Worm (Caenorhabditis elegans) whole organism, young adult: ENCODE measurements around the gene map-1.

Experiments used
- B0261.1 ChIP-seq: sonication (generic microtip); optimal IDR thresholded peaks from 2 replicates; lab custom pipeline; 2016; ENCODE audit warnings: mild to moderate bottlenecking, missing genetic modification characterization, moderate library complexity, missing compliant biosample characterization
- attf-3 ChIP-seq: fragments of 200-800 bp; sonication (Bioruptor generic); conservative IDR thresholded peaks from 2 replicates; pipeline ENCODE4 v1.3.6; 2022; ENCODE audit warnings: missing genetic modification reagents, missing genetic modification characterization, missing compliant biosample characterization
- cebp-1 ChIP-seq, 2 experiments: fragments of 200-800 bp in 1 of 2; sonication (Bioruptor generic) in 1 of 2; sonication (generic microtip) in 1 of 2; IDR thresholded peaks in 1 of 2; optimal IDR thresholded peaks in 1 of 2; 2 replicates each; pipeline versions ENCODE4 v1.3.6 to Lab custom; 2017 to 2022; ENCODE audit warnings: missing compliant biosample characterization in 2 of 2, missing genetic modification characterization in 2 of 2, mild to moderate bottlenecking in 1 of 2, missing genetic modification reagents in 1 of 2, moderate library complexity in 1 of 2
- ceh-79 ChIP-seq: sonication (generic microtip); optimal IDR thresholded peaks from 2 replicates; lab custom pipeline; 2017; ENCODE audit warnings: mild to moderate bottlenecking, missing genetic modification characterization, missing compliant biosample characterization
- ceh-91 ChIP-seq: fragments of 200-800 bp; sonication (Bioruptor generic); IDR thresholded peaks from 2 replicates; pipeline ENCODE4 v1.3.6; 2022; ENCODE audit warnings: missing genetic modification reagents, missing genetic modification characterization, missing compliant biosample characterization
- gei-17 ChIP-seq: fragments of 200-800 bp; sonication (Bioruptor generic); optimal IDR thresholded peaks from 2 replicates; lab custom pipeline; 2018; ENCODE audit warnings: mild to moderate bottlenecking, missing genetic modification characterization, missing compliant biosample characterization
- hmg-20 ChIP-seq: fragments of 200-800 bp; sonication (Bioruptor generic); IDR thresholded peaks from 2 replicates; pipeline ENCODE4 v1.3.6; 2022; ENCODE audit warnings: missing genetic modification reagents, missing genetic modification characterization, missing compliant biosample characterization
- let-526 ChIP-seq: fragments of 200-800 bp; sonication (Bioruptor generic); IDR thresholded peaks from 2 replicates; pipeline ENCODE4 v1.3.6; 2022; ENCODE audit warnings: missing genetic modification reagents, missing genetic modification characterization, missing compliant biosample characterization
- let-607 ChIP-seq, 2 experiments: fragments of 200-800 bp in 1 of 2; sonication (Bioruptor generic) in 1 of 2; sonication (generic microtip) in 1 of 2; optimal IDR thresholded peaks; 2 replicates each; lab custom pipeline; 2016 to 2018; ENCODE audit warnings: mild to moderate bottlenecking in 2 of 2, missing compliant biosample characterization in 2 of 2, missing genetic modification characterization in 2 of 2, moderate library complexity in 2 of 2, missing genotype in 1 of 2
- lin-35 ChIP-seq, 3 experiments: fragments of 150-350 bp in 2 of 3; sonication (generic microtip) in 1 of 3; optimal IDR thresholded peaks; 2 replicates each; lab custom pipeline; 2014 to 2018; ENCODE audit warnings: missing biosample characterization in 3 of 3, missing genetic modification characterization in 3 of 3, missing genetic modification reagents in 3 of 3
- lsy-27 ChIP-seq: sonication (generic microtip); optimal IDR thresholded peaks from 2 replicates; lab custom pipeline; 2017; ENCODE audit warnings: missing genetic modification characterization, mild to moderate bottlenecking, missing compliant biosample characterization, antibody characterized with exemption, missing genotype, borderline replicate concordance; ENCODE audit not compliant: insufficient read depth
- mes-4 ChIP-seq: sonication (generic microtip); optimal IDR thresholded peaks from 2 replicates; lab custom pipeline; 2016; ENCODE audit warnings: missing genotype, missing genetic modification characterization, missing compliant biosample characterization
- snpc-1.3 ChIP-seq: sonication (generic microtip); optimal IDR thresholded peaks from 2 replicates; lab custom pipeline; 2017; ENCODE audit warnings: missing genetic modification characterization, mild to moderate bottlenecking, missing compliant biosample characterization, antibody characterized with exemption, moderate library complexity, missing genotype, missing genetic modification reagents; ENCODE audit not compliant: insufficient read depth
- sptf-2 ChIP-seq: fragments of 200-800 bp; sonication (Bioruptor generic); optimal IDR thresholded peaks from 2 replicates; lab custom pipeline; 2018; ENCODE audit warnings: mild to moderate bottlenecking, missing genetic modification characterization, missing compliant biosample characterization
- unc-130 ChIP-seq: sonication (generic microtip); optimal IDR thresholded peaks from 2 replicates; lab custom pipeline; 2016; ENCODE audit warnings: missing genetic modification reagents, missing genetic modification characterization, missing compliant biosample characterization
- zfh-2 ChIP-seq: fragments of 200-800 bp; sonication (Bioruptor generic); conservative IDR thresholded peaks from 2 replicates; pipeline ENCODE4 v1.3.6; 2022; ENCODE audit warnings: missing genetic modification reagents, missing genetic modification characterization, missing compliant biosample characterization

The map-1 gene

ce11 chrIV:3636528-3637129, 50.0 kb downstream of the map-1 start, which contains the start of gene madf-9 (continued):
- TF ChIP-seq ceh-79 (tag; lab: Kevin White, UChicago) (peak; percentile 15), zfh-2 (peak; percentile 99), gei-17 (GFP tag; lab: Kevin White, UChicago) (peak; percentile 57), let-607 (tag; optimal IDR thresholded peaks at IDR 0.05; lab: Kevin White, UChicago) (peak in 1 of 2 experiments; percentile 13), B0261.1 (tag; lab: Kevin White, UChicago) (no peak), ceh-91 (GFP tag; lab: Robert Waterston, UW) (no peak), cebp-1 (GFP tag; IDR thresholded peaks at IDR 0.05; lab: Robert Waterston, UW) (no peak), cebp-1 (tag; optimal IDR thresholded peaks at IDR 0.05; lab: Kevin White, UChicago) (peak; percentile 83), lin-35 (GFP tag; optimal IDR thresholded peaks at IDR 0.05; lab: Kevin White, UChicago) (no peak), unc-130 (GFP tag; lab: Kevin White, UChicago) (no peak), attf-3 (0 out of 2 replicates have a peak, but pooled peaks have one; percentile 10), hmg-20 (GFP tag; lab: Robert Waterston, UW) (0 out of 2 replicates have a peak, but pooled peaks have one; percentile 2), sptf-2 (peak; percentile 15), snpc-1.3 (tag; lab: Kevin White, UChicago) (no peak), mes-4 (no peak), lsy-27 (tag; lab: Kevin White, UChicago) (no peak), let-526 (GFP tag; lab: Robert Waterston, UW) (peak; percentile 52; the same call in 1 of the 2 replicates)
